Worm (Caenorhabditis elegans) whole organism, L3 larva: ENCODE data around the gene E02C12.10.

Experiments
- ama-1 ChIP-seq: fragments of 150-350 bp; optimal IDR thresholded peaks from 2 replicates; lab custom pipeline; 2018
- lsy-12 ChIP-seq: sonication (generic microtip); optimal IDR thresholded peaks from 2 replicates; lab custom pipeline; 2016; ENCODE audit warnings: mild to moderate bottlenecking, missing genetic modification characterization, missing compliant biosample characterization
- nhr-28 ChIP-seq: fragments of 150-350 bp; optimal IDR thresholded peaks from 2 replicates; lab custom pipeline; 2014; ENCODE audit warnings: missing biosample characterization, missing genetic modification characterization
- nhr-76 ChIP-seq: fragments of 150-350 bp; sonication (generic microtip); optimal IDR thresholded peaks from 5 replicates; lab custom pipeline; 2014; ENCODE audit warnings: missing biosample characterization, missing genetic modification characterization
- nhr-77 ChIP-seq: fragments of 150-350 bp; optimal IDR thresholded peaks from 2 replicates; lab custom pipeline; 2014; ENCODE audit warnings: missing biosample characterization, missing genetic modification characterization
- pqm-1 ChIP-seq: fragments of 150-350 bp; optimal IDR thresholded peaks from 2 replicates; lab custom pipeline; 2017; ENCODE audit warnings: missing biosample characterization, missing genetic modification characterization, inconsistent platforms

DNA sequence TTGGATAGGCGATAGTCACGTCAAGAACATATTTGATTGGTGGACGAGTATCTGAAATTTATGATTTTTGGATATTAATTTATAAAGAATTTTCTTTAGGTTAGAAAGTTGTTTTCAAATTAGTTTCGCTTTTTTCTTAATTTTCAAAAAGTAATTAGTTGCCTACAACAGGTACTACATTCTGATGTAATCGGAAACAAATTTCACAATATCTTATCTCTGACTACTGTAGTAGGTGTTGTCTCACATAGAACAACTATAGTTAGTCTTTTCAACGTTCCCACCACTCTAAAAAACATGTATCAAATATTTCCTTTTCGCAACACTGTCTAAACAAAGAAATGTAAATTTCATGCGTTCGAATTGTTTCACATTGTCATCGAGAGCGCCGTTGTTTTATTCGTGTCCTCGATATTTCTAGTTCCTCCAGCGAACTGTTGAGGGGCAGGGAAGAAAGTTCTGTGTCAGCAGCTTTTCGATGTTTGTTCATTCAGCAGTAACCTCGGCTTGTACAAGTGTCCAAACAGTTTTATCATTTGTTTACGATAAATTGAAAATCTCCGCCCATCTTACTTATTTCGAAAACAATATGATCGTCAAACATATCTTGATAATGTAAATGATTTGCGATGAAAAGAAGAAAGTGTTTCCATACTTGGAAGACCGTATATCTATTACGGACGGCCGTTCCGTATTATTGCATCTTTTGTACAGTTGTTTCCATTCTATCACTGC is 48.8 kb downstream of the E02C12.10 start:
- no peak for TF ChIP-seq nhr-76 (tag; lab: Kevin White, UChicago)
- TF ChIP-seq pqm-1 = no peak
- no peak for TF ChIP-seq nhr-77 (tag; lab: Kevin White, UChicago)
- no peak for TF ChIP-seq ama-1 (lab: Kevin White, UChicago)
- no peak for TF ChIP-seq lsy-12 (tag; lab: Kevin White, UChicago)
- TF ChIP-seq nhr-28 (tag; lab: Kevin White, UChicago) = no peak
